Fruit fly (Drosophila melanogaster): ENCODE data around the gene CG12170.

dm6 chr3R:5592009-5592572 lies 44.9 kb upstream of the CG12170 start:
- TF ChIP-seq usp (GFP tag; optimal IDR thresholded peaks at IDR 0.05) (no peak), Dbx (GFP tag; IDR thresholded peaks at IDR 0.05) (no peak), trh (GFP tag; optimal IDR thresholded peaks at IDR 0.05) (no peak), CG1233 (GFP tag; optimal IDR thresholded peaks at IDR 0.05) (no peak), eve (GFP tag; optimal IDR thresholded peaks at IDR 0.05) (no peak), D (optimal IDR thresholded peaks at IDR 0.05) (no peak), D (GFP tag; optimal IDR thresholded peaks at IDR 0.05) (no peak), Sox100B (GFP tag; optimal IDR thresholded peaks at IDR 0.05) (no peak)
